Fruit fly (Drosophila melanogaster) whole organism, embryonic: ENCODE measurements around the gene Art8.
A peak's percentile ranks its signal among the peaks of the same experiment; 100 is the strongest.

Source experiments
- Antp ChIP-seq: fragments of 200-800 bp; sonication (Bioruptor generic); optimal IDR thresholded peaks from 3 replicates; lab custom pipeline; 2016; ENCODE audit warnings: missing biosample characterization, missing genetic modification characterization
- Asciz ChIP-seq: fragments of 200-800 bp; sonication (Bioruptor generic); optimal IDR thresholded peaks from 2 replicates; lab custom pipeline; 2017; ENCODE audit warnings: missing biosample characterization, mild to moderate bottlenecking, missing genetic modification characterization, missing genetic modification reagents
- CG11085 ChIP-seq: fragments of 200-800 bp; sonication (Bioruptor generic); IDR thresholded peaks from 2 replicates; pipeline ENCODE4 v1.3.6; 2022; ENCODE audit warnings: missing biosample characterization, missing genetic modification characterization
- CG13123 ChIP-seq: fragments of 200-800 bp; sonication (Bioruptor generic); optimal IDR thresholded peaks from 2 replicates; lab custom pipeline; 2016; ENCODE audit warnings: missing biosample characterization, missing genetic modification characterization
- CG14014 ChIP-seq: fragments of 200-800 bp; sonication (Bioruptor generic); IDR thresholded peaks from 2 replicates; pipeline ENCODE4 v1.3.6; 2022; ENCODE audit warnings: missing biosample characterization, missing genetic modification characterization
- CG15479 ChIP-seq: fragments of 200-800 bp; sonication (Bioruptor generic); optimal IDR thresholded peaks from 3 replicates; lab custom pipeline; 2019; ENCODE audit warnings: missing biosample characterization, mild to moderate bottlenecking, missing genetic modification characterization, moderate library complexity
- CG15601 ChIP-seq: fragments of 200-800 bp; sonication (Bioruptor generic); optimal IDR thresholded peaks from 3 replicates; lab custom pipeline; 2019; ENCODE audit warnings: missing biosample characterization, mild to moderate bottlenecking, missing genetic modification characterization, moderate library complexity
- CG17385 ChIP-seq: fragments of 200-800 bp; sonication (Bioruptor generic); optimal IDR thresholded peaks from 3 replicates; lab custom pipeline; 2018; ENCODE audit warnings: missing biosample characterization, mild to moderate bottlenecking, missing genetic modification characterization
- CG17829 ChIP-seq: fragments of 200-800 bp; optimal IDR thresholded peaks from 2 replicates; lab custom pipeline; 2019; ENCODE audit warnings: missing biosample characterization, mild to moderate bottlenecking, missing genetic modification characterization, moderate library complexity
- CG18619 ChIP-seq: fragments of 200-800 bp; sonication (Bioruptor generic); optimal IDR thresholded peaks from 3 replicates; lab custom pipeline; 2017; ENCODE audit warnings: missing biosample characterization, mild to moderate bottlenecking, missing genetic modification characterization
- CG3847 ChIP-seq: fragments of 200-800 bp; sonication (Bioruptor generic); IDR thresholded peaks from 2 replicates; pipeline ENCODE4 v1.3.6; 2022; ENCODE audit warnings: missing biosample characterization, missing genetic modification characterization
- CG42726 ChIP-seq: fragments of 200-800 bp; sonication (Bioruptor generic); IDR thresholded peaks from 2 replicates; pipeline ENCODE4 v1.3.6; 2022; ENCODE audit warnings: missing biosample characterization, missing genetic modification characterization; ENCODE audit not compliant: partially characterized antibody
- CG6654 ChIP-seq: fragments of 200-800 bp; sonication (Bioruptor generic); optimal IDR thresholded peaks from 2 replicates; lab custom pipeline; 2017; ENCODE audit warnings: missing biosample characterization, mild to moderate bottlenecking, missing genetic modification characterization
- CG8281 ChIP-seq: fragments of 200-800 bp; sonication (Bioruptor generic); optimal IDR thresholded peaks from 2 replicates; lab custom pipeline; 2018; ENCODE audit warnings: missing biosample characterization, mild to moderate bottlenecking, missing genetic modification characterization, moderate library complexity
- CG9727 ChIP-seq: fragments of 200-800 bp; sonication (Bioruptor generic); optimal IDR thresholded peaks from 3 replicates; lab custom pipeline; 2017; ENCODE audit warnings: missing biosample characterization, mild to moderate bottlenecking, missing genetic modification characterization
- D19A ChIP-seq: fragments of 200-800 bp; optimal IDR thresholded peaks from 3 replicates; lab custom pipeline; 2019; ENCODE audit warnings: missing biosample characterization, mild to moderate bottlenecking, missing genetic modification characterization, moderate library complexity
- HHEX ChIP-seq: fragments of 200-800 bp; sonication (Bioruptor generic); optimal IDR thresholded peaks from 3 replicates; lab custom pipeline; 2017; ENCODE audit warnings: missing biosample characterization, mild to moderate bottlenecking, missing genetic modification characterization, missing genetic modification reagents
- Mad ChIP-seq: fragments of 200-800 bp; sonication (Bioruptor generic); optimal IDR thresholded peaks from 2 replicates; lab custom pipeline; 2016; ENCODE audit warnings: missing biosample characterization, missing genetic modification characterization
- Myb ChIP-seq: fragments of 200-800 bp; sonication (Bioruptor generic); optimal IDR thresholded peaks from 2 replicates; lab custom pipeline; 2016; ENCODE audit warnings: missing biosample characterization, missing genetic modification characterization
- NK7.1 ChIP-seq: fragments of 200-800 bp; sonication (Bioruptor generic); optimal IDR thresholded peaks from 3 replicates; lab custom pipeline; 2016; ENCODE audit warnings: missing biosample characterization, missing genetic modification characterization
- Stat92E ChIP-seq, 3 experiments: fragments of >200 bp in 2 of 3; fragments of 200-800 bp in 1 of 3; sonication (Bioruptor generic) in 1 of 3; optimal IDR thresholded peaks; 2 replicates each; lab custom pipeline; 2017 to 2019; ENCODE audit warnings: missing biosample characterization in 3 of 3, missing genetic modification characterization in 3 of 3, mild to moderate bottlenecking in 1 of 3, moderate library complexity in 1 of 3
- Trl ChIP-seq, 3 experiments: fragments of >200 bp in 2 of 3; fragments of 200-800 bp in 1 of 3; sonication (Bioruptor generic) in 1 of 3; optimal IDR thresholded peaks; 2 replicates in 1 of 3; 3 replicates in 2 of 3; lab custom pipeline; 2016 to 2017; ENCODE audit warnings: missing biosample characterization in 1 of 3, missing genetic modification characterization in 1 of 3
- Xbp1 ChIP-seq: fragments of 200-800 bp; sonication (Bioruptor generic); optimal IDR thresholded peaks from 3 replicates; lab custom pipeline; 2016; ENCODE audit warnings: missing biosample characterization, mild to moderate bottlenecking, missing genetic modification characterization
- YL-1 ChIP-seq: fragments of 200-800 bp; sonication (Bioruptor generic); optimal IDR thresholded peaks from 3 replicates; lab custom pipeline; 2017; ENCODE audit warnings: missing biosample characterization, mild to moderate bottlenecking, missing genetic modification characterization
- chn ChIP-seq: fragments of 200-800 bp; sonication (Bioruptor generic); optimal IDR thresholded peaks from 2 replicates; lab custom pipeline; 2016; ENCODE audit warnings: missing biosample characterization, missing genetic modification characterization
- ci ChIP-seq: fragments of 200-800 bp; sonication (Bioruptor generic); IDR thresholded peaks from 3 replicates; pipeline ENCODE4 v1.3.6; 2022; ENCODE audit warnings: missing biosample characterization, missing genetic modification characterization
- crol ChIP-seq: fragments of 200-800 bp; sonication (Bioruptor generic); IDR thresholded peaks from 2 replicates; pipeline ENCODE4 v1.3.6; 2022; ENCODE audit warnings: missing biosample characterization, missing genetic modification characterization
- dm ChIP-seq: fragments of 200-800 bp; sonication (Bioruptor generic); optimal IDR thresholded peaks from 3 replicates; lab custom pipeline; 2016; ENCODE audit warnings: missing biosample characterization, missing genetic modification characterization
- ems ChIP-seq: fragments of 200-800 bp; sonication (Bioruptor generic); optimal IDR thresholded peaks from 3 replicates; lab custom pipeline; 2016; ENCODE audit warnings: missing biosample characterization, missing genetic modification characterization
- ewg ChIP-seq: fragments of 200-800 bp; sonication (Bioruptor generic); optimal IDR thresholded peaks from 3 replicates; lab custom pipeline; 2017; ENCODE audit warnings: mild to moderate bottlenecking, missing biosample characterization, missing genetic modification reagents, missing genetic modification characterization
- fd64A ChIP-seq: fragments of 200-800 bp; sonication (Bioruptor generic); optimal IDR thresholded peaks from 3 replicates; lab custom pipeline; 2018; ENCODE audit warnings: missing biosample characterization, mild to moderate bottlenecking, missing genetic modification characterization
- jigr1 ChIP-seq: fragments of 200-800 bp; sonication (Bioruptor generic); IDR thresholded peaks from 3 replicates; pipeline ENCODE4 v1.3.6; 2022; ENCODE audit warnings: missing biosample characterization, missing genetic modification characterization
- lab ChIP-seq: fragments of 200-800 bp; sonication (Bioruptor generic); optimal IDR thresholded peaks from 3 replicates; lab custom pipeline; 2017; ENCODE audit warnings: missing biosample characterization, missing genetic modification characterization, mild to moderate bottlenecking, moderate library complexity, missing genetic modification reagents
- lbe ChIP-seq: fragments of 200-800 bp; sonication (Bioruptor generic); optimal IDR thresholded peaks from 2 replicates; lab custom pipeline; 2016; ENCODE audit warnings: missing biosample characterization, mild to moderate bottlenecking, missing genetic modification characterization
- pan ChIP-seq, 4 experiments: fragments of >200 bp in 3 of 4; fragments of 200-800 bp in 1 of 4; sonication (Bioruptor generic) in 1 of 4; optimal IDR thresholded peaks in 3 of 4; IDR thresholded peaks in 1 of 4; 2 replicates each; pipeline versions ENCODE4 v1.3.6 to Lab custom; 2017 to 2022; ENCODE audit warnings: missing biosample characterization in 2 of 4, missing genetic modification characterization in 2 of 4, mixed read lengths in 1 of 4
- pho ChIP-seq: fragments of 200-800 bp; sonication (Bioruptor generic); optimal IDR thresholded peaks from 2 replicates; lab custom pipeline; 2016; ENCODE audit warnings: missing biosample characterization, missing genetic modification characterization
- prd ChIP-seq, 3 experiments: fragments of >200 bp in 2 of 3; fragments of 200-800 bp in 1 of 3; sonication (Bioruptor generic) in 1 of 3; optimal IDR thresholded peaks in 2 of 3; IDR thresholded peaks in 1 of 3; 2 replicates in 2 of 3; 3 replicates in 1 of 3; pipeline versions ENCODE4 v1.3.6 to Lab custom; 2017 to 2022; ENCODE audit warnings: missing biosample characterization in 1 of 3, missing genetic modification characterization in 1 of 3
- pum ChIP-seq: fragments of 200-800 bp; sonication (Bioruptor generic); optimal IDR thresholded peaks from 2 replicates; lab custom pipeline; 2016; ENCODE audit warnings: missing biosample characterization, missing genetic modification characterization
- run ChIP-seq: fragments of 200-800 bp; sonication (Bioruptor generic); optimal IDR thresholded peaks from 3 replicates; lab custom pipeline; 2018; ENCODE audit warnings: missing biosample characterization, mild to moderate bottlenecking, missing genetic modification characterization
- sisA ChIP-seq: fragments of 200-800 bp; sonication (Bioruptor generic); IDR thresholded peaks from 2 replicates; pipeline ENCODE4 v1.3.6; 2022; ENCODE audit warnings: missing biosample characterization, missing genetic modification characterization
- slbo ChIP-seq: fragments of 200-800 bp; sonication (Bioruptor generic); IDR thresholded peaks from 2 replicates; pipeline ENCODE4 v1.3.6; 2022; ENCODE audit warnings: missing biosample characterization, missing genetic modification characterization
- slou ChIP-seq: fragments of 200-800 bp; sonication (Bioruptor generic); optimal IDR thresholded peaks from 3 replicates; lab custom pipeline; 2016; ENCODE audit warnings: missing biosample characterization, missing genetic modification characterization
- sob ChIP-seq: fragments of 200-800 bp; sonication (Bioruptor generic); IDR thresholded peaks from 2 replicates; pipeline ENCODE4 v1.3.6; 2022; ENCODE audit warnings: missing biosample characterization, missing genetic modification characterization
- sqz ChIP-seq: fragments of 200-800 bp; sonication (Bioruptor generic); optimal IDR thresholded peaks from 3 replicates; lab custom pipeline; 2018; ENCODE audit warnings: missing biosample characterization, mild to moderate bottlenecking, missing genetic modification characterization
- tap ChIP-seq: fragments of 200-800 bp; optimal IDR thresholded peaks from 3 replicates; lab custom pipeline; 2019; ENCODE audit warnings: missing biosample characterization, mild to moderate bottlenecking, missing genetic modification characterization, moderate library complexity
- tup ChIP-seq: fragments of 200-800 bp; sonication (Bioruptor generic); optimal IDR thresholded peaks from 2 replicates; lab custom pipeline; 2016; ENCODE audit warnings: missing biosample characterization, mild to moderate bottlenecking, missing genetic modification characterization, moderate library complexity
- zfh1 ChIP-seq: fragments of 200-800 bp; sonication (Bioruptor generic); IDR thresholded peaks from 3 replicates; pipeline ENCODE4 v1.3.6; 2022; ENCODE audit warnings: missing biosample characterization, missing genetic modification characterization

Gene Art8

DNA sequence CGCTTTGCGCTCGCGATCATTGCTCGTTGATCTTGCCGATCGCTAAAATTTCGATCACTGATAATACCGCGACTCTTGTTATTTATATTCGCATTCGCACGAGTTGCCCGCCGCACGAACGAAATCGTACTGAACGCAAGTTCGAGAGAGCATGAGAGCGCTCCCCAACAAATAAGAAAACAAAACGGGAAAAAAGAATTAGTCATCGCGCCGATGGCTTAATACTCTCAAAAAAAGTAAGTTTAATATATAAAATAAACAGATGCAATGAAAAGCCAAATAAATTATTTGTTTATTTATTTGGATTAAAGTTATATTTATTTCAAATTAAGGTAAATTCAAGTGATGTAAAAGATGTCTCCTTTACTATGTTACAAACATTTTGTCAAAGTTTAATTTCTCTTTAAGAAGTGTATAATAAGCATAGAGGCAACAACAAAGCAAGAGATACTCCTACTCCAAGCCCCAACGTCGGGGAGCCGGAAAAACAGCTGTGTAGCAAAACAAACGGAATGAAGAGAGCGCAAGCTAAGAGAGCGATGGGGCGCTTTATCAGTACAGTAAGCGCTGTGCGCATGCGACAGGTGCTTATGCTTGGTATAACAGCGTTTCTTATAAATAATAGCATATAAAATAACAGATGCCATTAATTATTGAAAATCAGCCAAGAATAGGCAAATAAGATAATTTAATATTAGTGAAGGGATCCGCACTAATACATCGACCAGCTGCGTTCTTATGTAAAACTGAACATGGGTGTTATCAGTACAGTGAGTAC is 46.6 kb upstream of the Art8 start (continued):
- TF ChIP-seq tap (peak; percentile 47), sqz (GFP tag; lab: Kevin White, UChicago) (peak; percentile 52), CG18619 (GFP tag; lab: Kevin White, UChicago) (peak; percentile 79), CG3847 (peak; percentile 80), pan (optimal IDR thresholded peaks at IDR 0.05; lab: Kevin White, UChicago) (no peak), pan (GFP tag; optimal IDR thresholded peaks at IDR 0.05 in 1 of 2, IDR thresholded peaks at IDR 0.05 in 1 of 2) (peak in 1 of 2 experiments; percentile 63), lab (GFP tag; lab: Kevin White, UChicago) (peak; percentile 35), Antp (no peak), tup (GFP tag; lab: Kevin White, UChicago) (peak; percentile 55), CG13123 (GFP tag; lab: Kevin White, UChicago) (peak; percentile 1), fd64A (GFP tag; lab: Kevin White, UChicago) (peak; percentile 26), ci (GFP tag; lab: Robert Waterston, UW) (peak; percentile 61), ems (GFP tag; lab: Kevin White, UChicago) (peak; percentile 42), CG15479 (GFP tag; lab: Kevin White, UChicago) (no peak), CG14014 (GFP tag; lab: Robert Waterston, UW) (peak; percentile 67), zfh1 (GFP tag; lab: Robert Waterston, UW) (peak; percentile 68; the same call in 2 of the 3 replicates), CG6654 (peak; percentile 40), Trl (optimal IDR thresholded peaks at IDR 0.05; lab: Kevin White, UChicago) (peak; percentile 69 to 90), Trl (GFP tag; optimal IDR thresholded peaks at IDR 0.05; lab: Kevin White, UChicago) (peak; percentile 31), CG9727 (GFP tag; lab: Kevin White, UChicago) (peak; percentile 77), prd (optimal IDR thresholded peaks at IDR 0.05; lab: Kevin White, UChicago) (no peak), prd (GFP tag; IDR thresholded peaks at IDR 0.05; lab: Robert Waterston, UW) (peak; percentile 68; the same call in 2 of the 3 replicates), CG17829 (tag; lab: Kevin White, UChicago) (peak; percentile 71), slbo (GFP tag; lab: Robert Waterston, UW) (peak; percentile 89), sisA (GFP tag; lab: Robert Waterston, UW) (peak; percentile 69), Stat92E (GFP tag; optimal IDR thresholded peaks at IDR 0.05; lab: Kevin White, UChicago) (peak in 1 of 3 experiments; percentile 9), crol (GFP tag; lab: Robert Waterston, UW) (peak; percentile 6; the same call in 1 of the 2 replicates), dm (peak; percentile 49), pum (GFP tag; lab: Kevin White, UChicago) (peak; percentile 38), CG11085 (peak; percentile 26), NK7.1 (GFP tag; lab: Kevin White, UChicago) (no peak), Myb (GFP tag; lab: Kevin White, UChicago) (peak; percentile 48), slou (GFP tag; lab: Kevin White, UChicago) (no peak), Asciz (GFP tag; lab: Kevin White, UChicago) (peak; percentile 58), CG42726 (GFP tag; lab: Robert Waterston, UW) (no peak), Mad (GFP tag; lab: Kevin White, UChicago) (peak; percentile 75), run (tag; lab: Kevin White, UChicago) (no peak), YL-1 (peak; percentile 19), CG17385 (peak; percentile 72), lbe (GFP tag; lab: Kevin White, UChicago) (peak; percentile 28), D19A (tag; lab: Kevin White, UChicago) (peak; percentile 99), CG8281 (tag; lab: Kevin White, UChicago) (peak; percentile 45), Xbp1 (GFP tag; lab: Kevin White, UChicago) (peak; percentile 80), HHEX (peak; percentile 65), chn (GFP tag; lab: Kevin White, UChicago) (peak; percentile 77), sob (GFP tag; lab: Robert Waterston, UW) (peak; percentile 62), ewg (GFP tag; lab: Kevin White, UChicago) (peak; percentile 54), pho (GFP tag; lab: Kevin White, UChicago) (peak; percentile 48), CG15601 (peak; percentile 45), jigr1 (peak; percentile 77; the same call in 2 of the 3 replicates)
